Worm (Caenorhabditis elegans): ENCODE data around the gene F55F1.2.
A peak's percentile ranks its signal among the peaks of the same experiment; 100 is the strongest.

F55F1.2 gene

ce11 chrX:2777973-2778372 lies 8.1 kb upstream of the F55F1.2 start:
- TF ChIP-seq unc-62 (GFP tag; optimal IDR thresholded peaks at IDR 0.05 in 1 of 2) (peak in 1 of 2 experiments; percentile 56), unc-62 (tag; optimal IDR thresholded peaks at IDR 0.05) (no peak), ZK546.5 (tag; optimal IDR thresholded peaks at IDR 0.05) (no peak), fkh-10 (GFP tag; optimal IDR thresholded peaks at IDR 0.05) (peak; percentile 10)

DNA sequence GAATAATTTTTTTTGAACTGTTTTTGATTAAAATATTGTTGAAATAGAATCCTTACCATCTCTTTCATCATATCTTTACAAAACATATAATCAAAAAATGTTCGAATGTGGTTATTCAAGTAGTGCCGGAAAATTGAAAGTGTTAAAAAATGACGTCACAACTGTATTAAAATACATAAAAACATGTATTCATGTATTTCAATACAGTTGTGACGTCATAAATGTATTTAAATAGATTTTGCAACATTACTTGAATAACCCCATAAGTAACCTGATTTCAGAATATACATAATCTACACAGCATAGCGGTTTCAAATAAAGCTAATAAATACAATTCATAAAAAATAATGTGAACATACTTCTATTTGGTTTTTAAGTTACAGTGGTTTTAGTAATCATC lies 7.1 kb upstream of the F55F1.2 start:
- no peak for TF ChIP-seq hif-1 (tag; optimal IDR thresholded peaks at IDR 0.05)
- TF ChIP-seq nhr-76 (tag; optimal IDR thresholded peaks at IDR 0.05), result no peak
- no peak for TF ChIP-seq ama-1 (optimal IDR thresholded peaks at IDR 0.05)
- TF ChIP-seq ztf-11 (tag; optimal IDR thresholded peaks at IDR 0.05), result no peak
- no peak for TF ChIP-seq lir-3 (tag; optimal IDR thresholded peaks at IDR 0.05)
- TF ChIP-seq ceh-32 (tag; optimal IDR thresholded peaks at IDR 0.05; ENCODE audit: poor library complexity), result no peak
- TF ChIP-seq lin-13 (GFP tag; optimal IDR thresholded peaks at IDR 0.05), result no peak

DNA sequence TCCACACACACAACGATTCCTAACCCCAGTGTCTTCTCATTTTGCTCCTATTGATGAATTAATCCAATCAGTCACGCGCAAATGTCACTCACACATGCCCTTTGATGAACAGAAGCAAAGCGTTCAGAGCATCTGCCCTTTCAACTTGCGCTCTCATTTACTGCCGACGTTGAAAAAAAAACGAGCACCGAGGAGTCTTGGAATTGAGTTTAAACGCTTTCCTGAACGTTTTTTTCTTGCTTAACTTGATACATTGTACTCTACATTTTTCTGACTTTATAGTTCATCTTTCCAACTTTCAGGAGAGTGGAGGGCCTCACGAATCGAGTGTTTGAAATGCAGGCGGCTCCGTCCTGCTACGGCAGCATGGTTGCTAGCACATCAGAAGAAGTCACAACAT lies 1.9 kb upstream of the F55F1.2 start, which contains the start of gene cgef-1:
TSS of gene cgef-1 (plus strand) at position 301 of the 400 bp plus-strand sequence.
- TF ChIP-seq Y105C5A.15 (GFP tag; IDR thresholded peaks at IDR 0.05) (no peak), aha-1 (tag) (peak; percentile 40), Y75B8A.6 (GFP tag; IDR thresholded peaks at IDR 0.05) (no peak)

DNA sequence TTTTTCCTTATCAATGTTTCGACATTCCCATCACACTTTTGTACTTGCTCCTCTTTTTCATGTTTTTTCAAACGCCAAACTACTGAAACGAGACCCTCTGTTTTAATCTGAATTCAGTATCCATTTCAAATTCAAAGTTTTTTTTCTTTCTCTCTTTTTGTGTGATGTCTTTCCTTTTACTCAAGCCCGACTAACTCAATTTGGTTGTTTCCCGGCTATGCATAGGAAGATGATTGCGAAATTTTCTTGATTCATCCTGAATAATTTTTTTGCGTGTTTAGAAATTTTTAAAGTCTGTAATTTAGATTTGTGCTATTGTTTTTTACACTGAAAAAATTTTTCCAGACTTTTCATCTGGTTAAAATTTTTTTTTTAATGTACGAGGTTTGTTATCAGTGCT lies 5.6 kb downstream of the F55F1.2 start:
- TF ChIP-seq unc-62 (GFP tag; optimal IDR thresholded peaks at IDR 0.05 in 1 of 2) (peak in 1 of 2 experiments; percentile 37), unc-62 (tag; optimal IDR thresholded peaks at IDR 0.05) (no peak), dmd-6 (GFP tag; IDR thresholded peaks at IDR 0.05) (0 out of 2 replicates have a peak, but pooled peaks have one; percentile 5), lsy-2 (tag; optimal IDR thresholded peaks at IDR 0.05) (no peak), ces-1 (GFP tag; optimal IDR thresholded peaks at IDR 0.05) (peak; percentile 42), mep-1 (tag; optimal IDR thresholded peaks at IDR 0.05) (no peak), pqm-1 (tag; optimal IDR thresholded peaks at IDR 0.05) (no peak), lin-1 (GFP tag; IDR thresholded peaks at IDR 0.05) (no peak)

DNA sequence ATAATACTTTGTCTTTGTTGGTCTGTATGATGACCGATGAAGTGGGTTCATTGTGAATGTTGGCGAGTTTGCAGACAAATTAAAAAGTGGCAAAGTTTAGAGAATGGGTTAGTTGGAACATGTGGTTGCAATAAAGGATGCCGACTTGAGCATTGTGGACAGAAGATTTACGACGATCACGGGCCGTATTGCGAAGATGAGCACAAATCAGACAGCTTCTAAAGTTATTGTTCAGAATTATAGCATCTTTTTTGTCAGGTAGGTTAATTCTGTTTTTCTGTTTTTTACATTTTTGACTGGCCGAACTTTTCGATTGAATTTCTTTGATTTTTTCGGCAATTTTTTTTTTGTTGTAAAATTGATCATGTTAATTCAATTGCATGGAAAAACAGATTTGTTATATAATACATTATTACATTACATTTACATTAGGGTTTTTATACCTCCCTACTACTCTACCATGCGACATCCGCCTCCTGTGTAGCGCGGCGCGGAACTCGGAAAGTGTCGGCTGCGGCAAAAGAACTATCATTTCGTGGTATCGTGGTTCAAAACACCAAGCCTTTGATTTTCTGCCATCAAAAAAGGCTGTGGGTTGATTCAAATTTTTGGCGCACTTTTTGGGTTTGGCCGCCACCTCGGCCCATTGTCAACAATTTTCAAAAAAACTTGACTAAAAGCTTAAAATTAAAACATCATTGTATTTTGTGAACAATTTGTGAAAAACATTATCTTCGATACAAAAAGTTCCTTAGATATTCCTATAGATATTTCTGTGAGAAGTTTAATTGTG lies 6.2 kb downstream of the F55F1.2 start, which contains the start of gene unc-2:
TSS of gene unc-2 (minus strand) at position 51 of the 793 bp plus-strand sequence.
- TF ChIP-seq nhr-41 (GFP tag; IDR thresholded peaks at IDR 0.05), result no peak
- 0 out of 2 replicates have a peak, but pooled peaks have one; percentile 21 for TF ChIP-seq saeg-2 (GFP tag; IDR thresholded peaks at IDR 0.05)
- TF ChIP-seq nhr-42 (GFP tag; IDR thresholded peaks at IDR 0.05), result 0 out of 2 replicates have a peak, but pooled peaks have one; percentile 41

DNA sequence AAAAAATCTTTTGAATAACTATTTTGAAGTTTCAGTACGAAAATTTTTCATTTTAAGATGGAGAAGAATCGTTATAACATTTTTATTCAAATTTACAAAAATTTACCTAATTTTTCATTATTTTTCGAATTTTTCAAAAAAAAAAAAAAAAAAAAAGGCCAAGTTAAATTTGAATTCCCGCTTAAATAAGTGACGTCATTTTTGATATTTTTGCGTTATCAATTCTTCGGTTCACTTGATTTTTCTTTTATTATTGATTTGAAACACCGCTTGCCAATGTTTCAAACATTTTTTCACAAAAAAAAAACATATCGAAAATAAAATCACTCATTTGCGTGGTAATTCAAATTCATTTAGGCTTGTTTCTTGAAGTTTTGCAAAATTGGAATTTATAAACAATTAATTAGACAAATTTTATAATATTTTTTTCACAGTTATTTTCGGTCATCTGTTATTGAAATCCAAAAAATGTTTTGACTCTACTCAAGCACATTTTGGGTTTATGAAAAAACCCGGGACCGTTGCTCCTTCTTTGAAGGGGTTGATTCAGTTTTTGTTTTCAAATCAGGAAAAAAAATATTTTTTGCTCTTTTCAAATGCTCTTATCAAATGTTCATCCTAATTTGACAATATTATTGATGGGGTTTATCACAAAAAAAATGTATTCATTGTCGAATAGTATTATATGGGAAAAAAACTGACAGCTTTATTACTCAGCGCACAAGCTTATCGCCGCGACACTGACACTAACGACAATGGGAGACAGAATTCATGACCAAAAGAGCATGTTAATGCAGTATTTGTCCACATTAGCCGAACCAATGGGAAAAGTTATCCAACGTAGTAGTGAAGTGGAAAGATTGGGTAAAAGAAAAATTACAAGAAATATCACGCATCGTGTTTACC lies 15.6 kb downstream of the F55F1.2 start:
- TF ChIP-seq ceh-44 (GFP tag; IDR thresholded peaks at IDR 0.05), result no peak
- TF ChIP-seq sdz-12 (GFP tag; optimal IDR thresholded peaks at IDR 0.05), result no peak
- no peak for TF ChIP-seq hlh-11 (tag; optimal IDR thresholded peaks at IDR 0.05)
- TF ChIP-seq nhr-77 (tag; optimal IDR thresholded peaks at IDR 0.05), result no peak
- peak; percentile 63; the same call in 1 of the 2 replicates for TF ChIP-seq dmd-6 (GFP tag; IDR thresholded peaks at IDR 0.05)
- TF ChIP-seq daf-19 (GFP tag; conservative IDR thresholded peaks at IDR 0.05), result no peak
- TF ChIP-seq hmg-1.1 (GFP tag; IDR thresholded peaks at IDR 0.05), result no peak
- TF ChIP-seq aly-2 (tag; optimal IDR thresholded peaks at IDR 0.05), result no peak
- no peak for TF ChIP-seq daf-12 (tag; optimal IDR thresholded peaks at IDR 0.05)
- no peak for TF ChIP-seq daf-16 (GFP tag; optimal IDR thresholded peaks at IDR 0.05)
- TF ChIP-seq daf-16 (tag; optimal IDR thresholded peaks at IDR 0.05), result peak; percentile 33
- TF ChIP-seq dve-1 (tag; optimal IDR thresholded peaks at IDR 0.05; ENCODE audit: insufficient read depth), result peak; percentile 79
- TF ChIP-seq cey-2 (tag; optimal IDR thresholded peaks at IDR 0.05; ENCODE audit: borderline replicate concordance, insufficient read depth), result no peak
- TF ChIP-seq ceh-32 (tag; optimal IDR thresholded peaks at IDR 0.05; ENCODE audit: poor library complexity), result no peak
- TF ChIP-seq nhr-11 (tag; optimal IDR thresholded peaks at IDR 0.05), result no peak
- no peak; the same call in 1 of the 2 replicates for TF ChIP-seq tra-1 (GFP tag; IDR thresholded peaks at IDR 0.05)
- TF ChIP-seq php-3 (GFP tag; IDR thresholded peaks at IDR 0.05), result peak; percentile 88
- TF ChIP-seq aha-1 (tag), result peak; percentile 91
- TF ChIP-seq rbr-2 (tag; optimal IDR thresholded peaks at IDR 0.05), result no peak
- TF ChIP-seq fkh-10 (GFP tag; optimal IDR thresholded peaks at IDR 0.05), result no peak

Data from whole organism, L4 larva.